Worm (Caenorhabditis elegans) whole organism, midembryonic: ENCODE data around the gene nhx-6.

Experiments
- T22C8.4 ChIP-seq: fragments of 200-800 bp; sonication (Bioruptor generic); IDR thresholded peaks from 2 replicates; pipeline ENCODE4 v1.3.6; 2022; ENCODE audit warnings: missing genetic modification characterization, missing compliant biosample characterization
- cog-1 ChIP-seq: sonication (generic microtip); optimal IDR thresholded peaks from 2 replicates; lab custom pipeline; 2016; ENCODE audit warnings: missing genetic modification characterization, missing compliant biosample characterization
- flt-1 ChIP-seq: fragments of 200-800 bp; sonication (Bioruptor generic); IDR thresholded peaks from 2 replicates; pipeline ENCODE4 v1.3.6; 2022; ENCODE audit warnings: missing genetic modification characterization, missing compliant biosample characterization
- klf-2 ChIP-seq: fragments of 200-800 bp; sonication (Bioruptor generic); conservative IDR thresholded peaks from 2 replicates; pipeline ENCODE4 v1.3.6; 2022; ENCODE audit warnings: missing genetic modification reagents, missing genetic modification characterization, missing compliant biosample characterization
- med-1 ChIP-seq: sonication (generic microtip); optimal IDR thresholded peaks from 2 replicates; lab custom pipeline; 2017; ENCODE audit warnings: missing genetic modification characterization, mild to moderate bottlenecking, missing compliant biosample characterization, antibody characterized with exemption, missing genetic modification reagents; ENCODE audit not compliant: insufficient read depth
- tab-1 ChIP-seq: fragments of 200-800 bp; sonication (Bioruptor generic); IDR thresholded peaks from 2 replicates; pipeline ENCODE4 v1.3.6; 2022; ENCODE audit warnings: missing genetic modification characterization, missing compliant biosample characterization

DNA sequence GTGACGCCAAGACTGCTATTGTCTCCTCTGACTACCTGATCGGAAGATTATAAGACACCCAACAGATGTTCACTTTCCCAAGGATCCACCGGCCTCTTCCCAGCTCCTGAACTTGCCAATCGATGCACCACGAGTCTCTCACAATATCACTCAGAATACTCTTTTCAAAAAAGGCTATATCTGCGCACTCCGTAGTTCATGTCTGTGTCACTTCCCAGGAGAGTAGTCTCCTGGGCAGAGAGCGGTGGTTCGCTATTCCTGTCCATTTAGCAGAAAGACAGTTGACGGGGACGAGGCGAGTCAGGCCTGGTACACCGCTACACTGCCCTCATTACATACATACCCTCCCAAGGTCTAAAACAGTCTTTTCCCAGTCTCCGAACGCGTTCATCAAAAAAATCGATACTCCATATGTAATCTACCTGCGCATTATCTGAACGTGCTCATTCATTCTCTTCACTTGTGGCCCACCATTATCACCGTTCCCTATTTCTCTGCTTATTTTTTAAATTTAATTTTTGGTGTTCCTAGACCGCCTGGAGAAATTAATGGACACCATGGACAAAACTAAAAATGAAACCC is 44.2 kb downstream of the nhx-6 start, which contains the start of gene btb-6:
- TF ChIP-seq flt-1 (GFP tag; lab: Robert Waterston, UW) (no peak), cog-1 (no peak), tab-1 (GFP tag; lab: Robert Waterston, UW) (0 out of 2 replicates have a peak, but pooled peaks have one; percentile 53), klf-2 (no peak), med-1 (GFP tag; lab: Kevin White, UChicago) (no peak), T22C8.4 (GFP tag; lab: Robert Waterston, UW) (no peak)
